Worm (Caenorhabditis elegans): Measurements from ENCODE around the gene B0464.9.
A peak's percentile ranks its signal among the peaks of the same experiment; 100 is the strongest.

Gene B0464.9

ce11 chrIII:9465424-9465823 is at the start of gene B0464.9:
TSS of gene B0464.9 (plus strand) at chrIII:9465767.
- TF ChIP-seq lin-15B (tag; optimal IDR thresholded peaks at IDR 0.05) (peak; percentile 39), alr-1 (tag; optimal IDR thresholded peaks at IDR 0.05; ENCODE audit: borderline replicate concordance) (no peak), blmp-1 (tag; optimal IDR thresholded peaks at IDR 0.05) (peak; percentile 51), hpl-2 (GFP tag; optimal IDR thresholded peaks at IDR 0.05) (no peak), nhr-76 (tag; optimal IDR thresholded peaks at IDR 0.05) (no peak), xbp-1 (tag; optimal IDR thresholded peaks at IDR 0.05) (peak; percentile 74), snu-23 (GFP tag; optimal IDR thresholded peaks at IDR 0.05) (peak; percentile 72), nhr-237 (tag; optimal IDR thresholded peaks at IDR 0.05) (no peak), aha-1 (tag; optimal IDR thresholded peaks at IDR 0.05) (no peak), lsy-2 (tag; optimal IDR thresholded peaks at IDR 0.05) (peak; percentile 77 to 83), ceh-88 (GFP tag; IDR thresholded peaks at IDR 0.05) (no peak), dpl-1 (GFP tag; optimal IDR thresholded peaks at IDR 0.05) (peak; percentile 16 to 70 (median 64)), ceh-82 (tag; optimal IDR thresholded peaks at IDR 0.05) (peak; percentile 31 to 66 (median 52)), sox-4 (tag; optimal IDR thresholded peaks at IDR 0.05) (peak; percentile 88), unc-86 (tag; optimal IDR thresholded peaks at IDR 0.05) (peak; percentile 48), mdl-1 (tag; optimal IDR thresholded peaks at IDR 0.05) (no peak), unc-62 (GFP tag; optimal IDR thresholded peaks at IDR 0.05) (no peak), aly-2 (tag; optimal IDR thresholded peaks at IDR 0.05) (no peak), hlh-4 (tag; optimal IDR thresholded peaks at IDR 0.05) (peak; percentile 34), ets-5 (GFP tag; IDR thresholded peaks at IDR 0.05) (no peak), rnt-1 (tag; optimal IDR thresholded peaks at IDR 0.05) (peak; percentile 95), pag-3 (tag; optimal IDR thresholded peaks at IDR 0.05; ENCODE audit: borderline replicate concordance, insufficient read depth) (no peak), skn-1 (tag; optimal IDR thresholded peaks at IDR 0.05) (peak; percentile 36), elt-3 (tag; optimal IDR thresholded peaks at IDR 0.05) (no peak), ceh-8 (GFP tag; optimal IDR thresholded peaks at IDR 0.05) (no peak), nhr-28 (tag; optimal IDR thresholded peaks at IDR 0.05) (no peak), irx-1 (tag; optimal IDR thresholded peaks at IDR 0.05) (peak; percentile 90), nhr-19 (GFP tag; conservative IDR thresholded peaks at IDR 0.05) (peak; percentile 70), mef-2 (tag; optimal IDR thresholded peaks at IDR 0.05) (no peak), jun-1 (tag; optimal IDR thresholded peaks at IDR 0.05) (no peak), mep-1 (tag; optimal IDR thresholded peaks at IDR 0.05) (peak; percentile 74), lir-3 (tag; optimal IDR thresholded peaks at IDR 0.05; ENCODE audit: poor library complexity) (peak; percentile 90), ceh-63 (GFP tag; optimal IDR thresholded peaks at IDR 0.05) (no peak), grh-1 (GFP tag; IDR thresholded peaks at IDR 0.05) (no peak), nhr-11 (tag; optimal IDR thresholded peaks at IDR 0.05) (no peak), ztf-11 (tag; optimal IDR thresholded peaks at IDR 0.05) (peak in 1 of 2 experiments; percentile 87), ceh-90 (tag; optimal IDR thresholded peaks at IDR 0.05) (peak; percentile 91), nhr-12 (tag; optimal IDR thresholded peaks at IDR 0.05) (no peak), efl-1 (optimal IDR thresholded peaks at IDR 0.05) (peak; percentile 49 to 63), efl-1 (GFP tag; optimal IDR thresholded peaks at IDR 0.05 in 1 of 2) (peak; percentile 70 to 95), lin-39 (tag; optimal IDR thresholded peaks at IDR 0.05) (peak; percentile 5), lin-13 (GFP tag; optimal IDR thresholded peaks at IDR 0.05) (no peak), C04F5.9 (tag; optimal IDR thresholded peaks at IDR 0.05) (peak; percentile 79), hlh-17 (GFP tag; optimal IDR thresholded peaks at IDR 0.05; ENCODE audit: borderline replicate concordance) (no peak), nhr-20 (tag; optimal IDR thresholded peaks at IDR 0.05) (peak; percentile 74), sptf-1 (tag; optimal IDR thresholded peaks at IDR 0.05) (no peak), nhr-84 (tag; optimal IDR thresholded peaks at IDR 0.05) (no peak), isw-1 (GFP tag; IDR thresholded peaks at IDR 0.05) (peak; percentile 46), pqm-1 (tag; optimal IDR thresholded peaks at IDR 0.05) (no peak), vab-15 (tag; optimal IDR thresholded peaks at IDR 0.05) (no peak), fkh-8 (tag; optimal IDR thresholded peaks at IDR 0.05) (peak; percentile 58), Y116A8C.19 (tag; optimal IDR thresholded peaks at IDR 0.05; ENCODE audit: borderline replicate concordance) (peak; percentile 47), zag-1 (tag; optimal IDR thresholded peaks at IDR 0.05) (no peak), ama-1 (optimal IDR thresholded peaks at IDR 0.05) (no peak)
